Worm (Caenorhabditis elegans) whole organism, mixed stage, embryonic: ENCODE data around the gene F26A1.7.

ENCODE experiments used
- blmp-1 ChIP-seq: fragments of 150-350 bp; optimal IDR thresholded peaks from 2 replicates; lab custom pipeline; 2014; ENCODE audit warnings: missing biosample characterization, missing genetic modification characterization
- ceh-39 ChIP-seq: fragments of 150-350 bp; optimal IDR thresholded peaks from 2 replicates; lab custom pipeline; 2014; ENCODE audit warnings: missing biosample characterization, missing genetic modification characterization
- drap-1 ChIP-seq: fragments of 200-800 bp; sonication (Bioruptor generic); optimal IDR thresholded peaks from 3 replicates; lab custom pipeline; 2018; ENCODE audit warnings: mild to moderate bottlenecking, missing genetic modification characterization, missing compliant biosample characterization
- elt-3 ChIP-seq: fragments of 150-350 bp; optimal IDR thresholded peaks from 2 replicates; lab custom pipeline; 2014; ENCODE audit warnings: missing biosample characterization, missing genetic modification characterization
- mab-5 ChIP-seq: fragments of 150-350 bp; optimal IDR thresholded peaks from 2 replicates; lab custom pipeline; 2014; ENCODE audit warnings: missing biosample characterization, missing genetic modification characterization
- mls-2 ChIP-seq: sonication (generic microtip); optimal IDR thresholded peaks from 2 replicates; lab custom pipeline; 2016; ENCODE audit warnings: mild to moderate bottlenecking, missing genetic modification characterization, moderate library complexity, missing compliant biosample characterization
- nhr-237 ChIP-seq: fragments of 150-350 bp; optimal IDR thresholded peaks from 2 replicates; lab custom pipeline; 2014; ENCODE audit warnings: missing biosample characterization, missing genetic modification characterization

DNA sequence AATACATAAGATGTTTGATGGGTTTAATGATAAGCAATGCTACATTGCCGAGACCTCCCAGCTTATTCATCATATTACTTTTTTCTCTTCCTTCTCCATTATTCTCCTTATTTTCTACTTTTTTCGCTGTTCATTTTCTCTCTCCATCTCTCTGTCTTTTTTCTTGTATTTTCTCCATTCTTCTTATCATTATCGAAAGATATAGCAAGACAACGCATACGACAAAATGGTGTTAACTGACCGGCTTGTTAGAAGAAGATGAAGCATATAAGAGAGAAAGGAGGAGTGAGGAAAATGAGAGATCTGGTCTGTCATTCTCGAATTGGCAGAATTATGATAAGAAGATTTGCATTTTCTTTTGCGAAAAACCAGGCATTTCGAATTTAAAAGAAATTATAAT is 52.9 kb downstream of the F26A1.7 start:
- TF ChIP-seq elt-3 (no peak), mab-5 (tag; lab: Kevin White, UChicago) (no peak), nhr-237 (tag; lab: Kevin White, UChicago) (no peak), drap-1 (GFP tag; lab: Kevin White, UChicago) (no peak), blmp-1 (tag; lab: Kevin White, UChicago) (no peak), ceh-39 (tag; lab: Kevin White, UChicago) (no peak), mls-2 (tag; lab: Kevin White, UChicago) (no peak)
